Worm (Caenorhabditis elegans) whole organism, L1 larva: ENCODE measurements around the gene C16C8.4.

Experiments used
- ama-1 ChIP-seq: fragments of 150-350 bp; optimal IDR thresholded peaks from 2 replicates; lab custom pipeline; 2014
- dpl-1 ChIP-seq, 3 experiments: fragments of 150-350 bp in 2 of 3; sonication (generic microtip) in 1 of 3; optimal IDR thresholded peaks; 2 replicates each; lab custom pipeline; 2014 to 2017; ENCODE audit warnings: missing biosample characterization in 3 of 3, missing genetic modification characterization in 3 of 3, missing genetic modification reagents in 3 of 3
- egl-27 ChIP-seq, 2 experiments: fragments of 150-350 bp in 1 of 2; sonication (generic microtip); optimal IDR thresholded peaks; 3 replicates each; lab custom pipeline; 2017 to 2018; ENCODE audit warnings: missing biosample characterization in 2 of 2, missing genetic modification characterization in 2 of 2, missing genetic modification reagents in 2 of 2
- elt-3 ChIP-seq, 6 experiments: fragments of 150-350 bp in 1 of 6; sonication (generic microtip); optimal IDR thresholded peaks; 2 replicates each; lab custom pipeline; 2017 to 2018; ENCODE audit warnings: missing biosample characterization in 6 of 6, missing genetic modification characterization in 6 of 6, inconsistent platforms in 1 of 6
- fkh-10 ChIP-seq: sonication (generic microtip); optimal IDR thresholded peaks from 2 replicates; lab custom pipeline; 2017; ENCODE audit warnings: missing biosample characterization, missing genetic modification reagents, missing genetic modification characterization
- lin-15B ChIP-seq: fragments of 150-350 bp; sonication (generic microtip); optimal IDR thresholded peaks from 3 replicates; lab custom pipeline; 2014; ENCODE audit warnings: missing biosample characterization, missing genetic modification characterization
- mep-1 ChIP-seq: fragments of 150-350 bp; optimal IDR thresholded peaks from 2 replicates; lab custom pipeline; 2014; ENCODE audit warnings: missing biosample characterization, missing genetic modification characterization
- nhr-237 ChIP-seq: fragments of 150-350 bp; optimal IDR thresholded peaks from 2 replicates; lab custom pipeline; 2014; ENCODE audit warnings: missing biosample characterization, missing genetic modification characterization
- skn-1 ChIP-seq: fragments of 150-350 bp; optimal IDR thresholded peaks from 2 replicates; lab custom pipeline; 2014; ENCODE audit warnings: missing biosample characterization, missing genetic modification characterization

DNA sequence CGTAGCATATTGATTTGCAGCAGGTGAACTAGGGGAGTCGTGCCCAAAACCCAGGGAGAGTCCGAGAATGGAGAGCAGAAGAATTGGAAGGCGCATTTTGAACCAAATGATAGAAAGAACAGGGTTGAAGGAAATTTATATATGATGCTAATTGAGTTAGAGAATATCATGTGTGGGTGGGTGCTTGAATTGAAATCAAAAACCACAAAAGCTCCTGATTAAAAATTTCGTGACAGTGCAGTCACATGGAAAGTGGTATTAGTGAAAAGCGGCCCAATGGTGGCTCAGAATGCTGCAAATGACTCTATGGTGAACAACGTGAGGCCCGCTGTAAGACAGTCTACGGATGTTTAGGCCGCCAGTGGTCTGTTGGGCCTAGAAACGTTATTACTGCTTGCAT is 17.4 kb upstream of the C16C8.4 start, which contains the start of gene C16C8.8:
- no peak for TF ChIP-seq nhr-237 (tag; lab: Kevin White, UChicago)
- TF ChIP-seq egl-27 (tag; optimal IDR thresholded peaks at IDR 0.05; lab: Kevin White, UChicago) = no peak
- no peak for TF ChIP-seq ama-1 (lab: Kevin White, UChicago)
- no peak for TF ChIP-seq mep-1
- no peak for TF ChIP-seq elt-3 (tag; optimal IDR thresholded peaks at IDR 0.05; lab: Kevin White, UChicago)
- no peak for TF ChIP-seq skn-1 (tag; lab: Kevin White, UChicago)
- no peak for TF ChIP-seq dpl-1 (GFP tag; optimal IDR thresholded peaks at IDR 0.05; lab: Kevin White, UChicago)
- TF ChIP-seq lin-15B = no peak
- no peak for TF ChIP-seq fkh-10 (GFP tag; lab: Kevin White, UChicago)
